Fruit fly (Drosophila melanogaster): Measurements from ENCODE around the gene stumps.

Gene stumps

dm6 chr3R:14568501-14569137, 8.4 kb upstream of the stumps start, which contains the start of gene CG8066:
CG8066 (minus strand) TSS chr3R:14568847.
- peak; percentile 25 for TF ChIP-seq rgr (GFP tag; optimal IDR thresholded peaks at IDR 0.05)
- peak; percentile 6 for TF ChIP-seq Hnf4 (GFP tag; optimal IDR thresholded peaks at IDR 0.05)
- peak; percentile 3 for TF ChIP-seq ey (GFP tag; optimal IDR thresholded peaks at IDR 0.05)
- TF ChIP-seq sage (GFP tag; optimal IDR thresholded peaks at IDR 0.05): peak; percentile 65
- TF ChIP-seq Dfd (GFP tag; optimal IDR thresholded peaks at IDR 0.05): no peak
- peak; percentile 53 for TF ChIP-seq CrebA (GFP tag; optimal IDR thresholded peaks at IDR 0.05; ENCODE audit: borderline replicate concordance)
- peak; percentile 28 for TF ChIP-seq Rel (GFP tag; optimal IDR thresholded peaks at IDR 0.05)
- no peak for TF ChIP-seq Rel (tag; optimal IDR thresholded peaks at IDR 0.05)
- TF ChIP-seq foxo (GFP tag; optimal IDR thresholded peaks at IDR 0.05): peak in 1 of 2 experiments; percentile 37
- TF ChIP-seq Jra (GFP tag; optimal IDR thresholded peaks at IDR 0.05): peak; percentile 18
- no peak for TF ChIP-seq Abd-B (GFP tag; optimal IDR thresholded peaks at IDR 0.05)

DNA sequence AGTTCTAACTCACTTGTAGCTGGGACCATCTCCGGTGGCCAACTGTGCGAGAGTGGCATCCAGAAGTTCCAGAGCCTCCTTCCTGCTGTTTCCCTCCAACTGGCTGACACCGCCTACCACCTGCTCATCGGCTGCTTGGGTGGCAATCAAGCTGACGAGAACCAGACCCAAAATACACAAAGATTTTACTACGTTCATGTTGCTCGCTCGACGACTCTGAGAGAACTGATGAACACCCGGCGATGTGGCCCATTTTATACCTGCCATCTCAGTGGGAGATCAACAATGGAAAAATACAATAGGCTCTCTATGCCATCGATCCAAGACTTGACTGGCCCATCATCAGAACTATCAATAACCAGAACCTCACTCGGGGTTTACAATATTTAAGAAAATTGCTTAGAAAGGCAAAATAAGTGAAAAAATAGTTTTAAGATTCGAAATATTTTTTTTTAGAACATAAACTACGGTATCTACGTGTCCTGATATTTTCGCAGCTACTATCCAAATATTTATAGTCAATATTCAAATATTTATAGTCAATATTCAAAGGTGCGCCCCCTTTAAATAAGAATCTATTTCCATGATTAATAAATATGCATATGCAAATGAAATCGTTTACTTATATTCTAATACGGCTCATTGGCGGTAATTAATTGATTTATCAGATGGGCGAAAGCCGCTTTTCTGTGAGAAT, 7.5 kb upstream of the stumps start, which contains the start of gene Cys:
Cys (minus strand) TSS at position 234 of the 697 bp plus-strand sequence.
- no peak for TF ChIP-seq dsf (GFP tag; optimal IDR thresholded peaks at IDR 0.05; ENCODE audit: borderline replicate concordance)
- TF ChIP-seq rgr (GFP tag; optimal IDR thresholded peaks at IDR 0.05): peak; percentile 3
- TF ChIP-seq ey (GFP tag; optimal IDR thresholded peaks at IDR 0.05): no peak
- no peak for TF ChIP-seq N (GFP tag; optimal IDR thresholded peaks at IDR 0.05)
- no peak for TF ChIP-seq GATAd (GFP tag; optimal IDR thresholded peaks at IDR 0.05)
- TF ChIP-seq Abd-B (GFP tag; optimal IDR thresholded peaks at IDR 0.05): no peak
- TF ChIP-seq psq (GFP tag; optimal IDR thresholded peaks at IDR 0.05): no peak
- TF ChIP-seq OdsH (GFP tag; optimal IDR thresholded peaks at IDR 0.05): no peak
- peak; percentile 69 for TF ChIP-seq Dif (GFP tag; optimal IDR thresholded peaks at IDR 0.05; ENCODE audit: partially characterized antibody)
- no peak for TF ChIP-seq Dfd (GFP tag; optimal IDR thresholded peaks at IDR 0.05)
- TF ChIP-seq Hnf4 (GFP tag; optimal IDR thresholded peaks at IDR 0.05): peak; percentile 11

DNA sequence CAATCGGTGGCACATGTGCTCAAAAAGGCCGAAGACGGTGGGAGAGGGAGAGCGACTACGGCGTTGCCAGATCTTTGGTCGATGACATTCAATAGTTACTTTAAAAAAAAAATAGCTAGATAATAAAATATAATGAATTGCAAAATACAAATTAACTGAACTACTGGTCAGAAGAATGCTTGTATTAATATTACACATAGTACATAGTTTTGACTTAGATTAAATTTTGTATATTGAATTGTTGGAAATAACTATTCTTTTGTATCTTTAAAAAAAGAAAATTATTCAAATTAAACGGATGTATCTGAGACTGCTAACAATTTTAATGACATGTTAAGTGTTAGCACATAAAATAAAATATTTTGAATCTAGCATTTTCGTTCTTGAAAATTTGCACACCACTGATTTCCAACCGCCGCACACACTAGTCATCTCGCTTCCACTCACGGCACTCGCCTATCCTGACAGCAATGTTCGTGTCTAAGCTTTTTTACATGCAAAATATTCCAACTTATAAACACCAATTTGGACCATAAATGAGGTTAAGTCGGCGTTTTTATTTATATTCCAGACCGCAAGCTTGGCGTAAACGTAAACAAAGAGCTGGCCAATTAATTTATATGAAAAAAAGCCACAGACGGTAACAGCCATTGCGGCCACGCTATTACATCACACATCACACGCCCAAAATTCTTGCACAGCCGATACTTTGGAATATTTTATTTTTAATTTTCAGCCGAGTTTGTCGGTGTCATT, 1.9 kb upstream of the stumps start:
- TF ChIP-seq Hnf4 (GFP tag; optimal IDR thresholded peaks at IDR 0.05): peak; percentile 66
- TF ChIP-seq Myc (optimal IDR thresholded peaks at IDR 0.05): peak; percentile 87
- TF ChIP-seq dsf (GFP tag; optimal IDR thresholded peaks at IDR 0.05; ENCODE audit: borderline replicate concordance): peak; percentile 14
- no peak for TF ChIP-seq Mio (GFP tag; optimal IDR thresholded peaks at IDR 0.05)
- no peak for TF ChIP-seq Dfd (GFP tag; optimal IDR thresholded peaks at IDR 0.05)
- no peak for TF ChIP-seq Rel (GFP tag; optimal IDR thresholded peaks at IDR 0.05)
- no peak for TF ChIP-seq Rel (tag; optimal IDR thresholded peaks at IDR 0.05)
- no peak for TF ChIP-seq N (GFP tag; optimal IDR thresholded peaks at IDR 0.05)
- peak; percentile 50 for TF ChIP-seq sv (GFP tag; optimal IDR thresholded peaks at IDR 0.05)
- no peak for TF ChIP-seq CG32264 (GFP tag; optimal IDR thresholded peaks at IDR 0.05)
- peak; percentile 69 for TF ChIP-seq ey (GFP tag; optimal IDR thresholded peaks at IDR 0.05)
- TF ChIP-seq br (GFP tag; optimal IDR thresholded peaks at IDR 0.05): peak; percentile 47
- TF ChIP-seq foxo (GFP tag; optimal IDR thresholded peaks at IDR 0.05): peak in 1 of 2 experiments; percentile 86
- TF ChIP-seq fru (GFP tag; optimal IDR thresholded peaks at IDR 0.05): peak; percentile 60
- peak; percentile 61 for TF ChIP-seq h (GFP tag; optimal IDR thresholded peaks at IDR 0.05)
- TF ChIP-seq psq (GFP tag; optimal IDR thresholded peaks at IDR 0.05): peak; percentile 94
- TF ChIP-seq Vsx2 (GFP tag; optimal IDR thresholded peaks at IDR 0.05; ENCODE audit: partially characterized antibody): no peak
- TF ChIP-seq pan (optimal IDR thresholded peaks at IDR 0.05): no peak
- no peak for TF ChIP-seq usp (GFP tag; optimal IDR thresholded peaks at IDR 0.05)
- TF ChIP-seq Sp1 (GFP tag; optimal IDR thresholded peaks at IDR 0.05): peak; percentile 70
- peak; percentile 68 for TF ChIP-seq woc (GFP tag; optimal IDR thresholded peaks at IDR 0.05)
- TF ChIP-seq OdsH (GFP tag; optimal IDR thresholded peaks at IDR 0.05): peak; percentile 75
- TF ChIP-seq Hr83 (GFP tag; optimal IDR thresholded peaks at IDR 0.05; ENCODE audit: poor library complexity, severe bottlenecking): no peak
- TF ChIP-seq rgr (GFP tag; optimal IDR thresholded peaks at IDR 0.05): peak; percentile 74
- TF ChIP-seq Jra (GFP tag; optimal IDR thresholded peaks at IDR 0.05): peak; percentile 65
- TF ChIP-seq HLH106 (tag; optimal IDR thresholded peaks at IDR 0.05): peak; percentile 74
- TF ChIP-seq sage (GFP tag; optimal IDR thresholded peaks at IDR 0.05): no peak
- TF ChIP-seq tai (GFP tag; optimal IDR thresholded peaks at IDR 0.05): no peak
- no peak for TF ChIP-seq Hr78 (GFP tag; optimal IDR thresholded peaks at IDR 0.05)
- TF ChIP-seq brk (GFP tag; optimal IDR thresholded peaks at IDR 0.05): no peak
- TF ChIP-seq jim (GFP tag; optimal IDR thresholded peaks at IDR 0.05): no peak
- TF ChIP-seq Dif (GFP tag; optimal IDR thresholded peaks at IDR 0.05; ENCODE audit: partially characterized antibody): no peak
- peak; percentile 61 for TF ChIP-seq dmrt93B (GFP tag; optimal IDR thresholded peaks at IDR 0.05)

All from whole organism, wandering third instar larva.